Fruit fly (Drosophila melanogaster) whole organism, prepupa: ENCODE data around the gene Ppi1.

Source experiments
- CG10631 ChIP-seq: fragments of 200-800 bp; sonication (Bioruptor generic); optimal IDR thresholded peaks from 2 replicates; lab custom pipeline; 2016; ENCODE audit warnings: missing biosample characterization, missing genetic modification characterization
- CG10669 ChIP-seq: fragments of 200-800 bp; sonication (Bioruptor generic); optimal IDR thresholded peaks from 3 replicates; lab custom pipeline; 2018; ENCODE audit warnings: missing biosample characterization, mild to moderate bottlenecking, missing genetic modification characterization, moderate library complexity
- CG11294 ChIP-seq: fragments of 200-800 bp; sonication (Bioruptor generic); IDR thresholded peaks from 2 replicates; pipeline ENCODE4 v1.3.6; 2022; ENCODE audit warnings: missing biosample characterization, missing genetic modification characterization
- CG11902 ChIP-seq: fragments of 200-800 bp; sonication (Bioruptor generic); optimal IDR thresholded peaks from 3 replicates; lab custom pipeline; 2016; ENCODE audit warnings: missing biosample characterization, missing genetic modification characterization
- CG31627 ChIP-seq: fragments of 200-800 bp; sonication (Bioruptor generic); optimal IDR thresholded peaks from 3 replicates; lab custom pipeline; 2016; ENCODE audit warnings: missing biosample characterization, missing genetic modification characterization
- CG32006 ChIP-seq: fragments of 200-800 bp; sonication (Bioruptor generic); optimal IDR thresholded peaks from 3 replicates; lab custom pipeline; 2017; ENCODE audit warnings: missing biosample characterization, mild to moderate bottlenecking, missing genetic modification characterization
- CG34406 ChIP-seq: fragments of 200-800 bp; sonication (Bioruptor generic); optimal IDR thresholded peaks from 3 replicates; lab custom pipeline; 2016; ENCODE audit warnings: missing biosample characterization, missing genetic modification characterization
- CG3919 ChIP-seq: fragments of 200-800 bp; sonication (Bioruptor generic); optimal IDR thresholded peaks from 3 replicates; lab custom pipeline; 2016; ENCODE audit warnings: missing biosample characterization, missing genetic modification characterization
- CG6163 ChIP-seq: fragments of 200-800 bp; sonication (Bioruptor generic); IDR thresholded peaks from 3 replicates; pipeline ENCODE4 v1.3.6; 2022; ENCODE audit warnings: missing biosample characterization, missing genetic modification characterization
- CG6854 ChIP-seq: fragments of 200-800 bp; sonication (Bioruptor generic); optimal IDR thresholded peaks from 2 replicates; lab custom pipeline; 2017; ENCODE audit warnings: missing biosample characterization, mild to moderate bottlenecking, missing genetic modification characterization
- CG7368 ChIP-seq: fragments of 200-800 bp; sonication (Bioruptor generic); optimal IDR thresholded peaks from 3 replicates; lab custom pipeline; 2016; ENCODE audit warnings: missing biosample characterization, missing genetic modification characterization
- CG8632 ChIP-seq: fragments of 200-800 bp; sonication (Bioruptor generic); optimal IDR thresholded peaks from 3 replicates; lab custom pipeline; 2016; ENCODE audit warnings: missing biosample characterization, missing genetic modification characterization
- Eip75B ChIP-seq: fragments of 200-800 bp; sonication (Bioruptor generic); optimal IDR thresholded peaks from 3 replicates; lab custom pipeline; 2016; ENCODE audit warnings: missing biosample characterization, missing genetic modification characterization
- Eip78C ChIP-seq: fragments of 200-800 bp; sonication (Bioruptor generic); peaks from one replicate; lab custom pipeline; 2016; ENCODE audit warnings: missing biosample characterization, missing genetic modification characterization
- Eip93F ChIP-seq: fragments of 200-800 bp; sonication (Bioruptor generic); optimal IDR thresholded peaks from 2 replicates; lab custom pipeline; 2016; ENCODE audit warnings: missing biosample characterization, mild to moderate bottlenecking, missing genetic modification characterization
- Ets21C ChIP-seq: fragments of 200-800 bp; sonication (Bioruptor generic); optimal IDR thresholded peaks from 3 replicates; lab custom pipeline; 2016; ENCODE audit warnings: missing biosample characterization, missing genetic modification characterization
- Ets96B ChIP-seq: fragments of 200-800 bp; optimal IDR thresholded peaks from 2 replicates; lab custom pipeline; 2019; ENCODE audit warnings: missing biosample characterization, mild to moderate bottlenecking, missing genetic modification characterization, moderate library complexity
- Gug ChIP-seq: fragments of 200-800 bp; sonication (Bioruptor generic); IDR thresholded peaks from 2 replicates; pipeline ENCODE4 v1.3.6; 2022; ENCODE audit warnings: missing biosample characterization, missing genetic modification characterization
- Hr39 ChIP-seq: fragments of 200-800 bp; sonication (Bioruptor generic); optimal IDR thresholded peaks from 2 replicates; lab custom pipeline; 2016; ENCODE audit warnings: missing biosample characterization, missing genetic modification characterization
- Hr4 ChIP-seq: fragments of 200-800 bp; sonication (Bioruptor generic); optimal IDR thresholded peaks from 3 replicates; lab custom pipeline; 2016; ENCODE audit warnings: missing biosample characterization, missing genetic modification characterization
- Lpt ChIP-seq: fragments of 200-800 bp; sonication (Bioruptor generic); optimal IDR thresholded peaks from 3 replicates; lab custom pipeline; 2016; ENCODE audit warnings: missing biosample characterization, missing genetic modification characterization
- Met ChIP-seq: fragments of 200-800 bp; sonication (Bioruptor generic); optimal IDR thresholded peaks from 3 replicates; lab custom pipeline; 2016; ENCODE audit warnings: missing biosample characterization, missing genetic modification characterization
- OdsH ChIP-seq: fragments of 200-800 bp; sonication (Bioruptor generic); optimal IDR thresholded peaks from 3 replicates; lab custom pipeline; 2016; ENCODE audit warnings: missing biosample characterization, missing genetic modification characterization
- Smox ChIP-seq: fragments of 200-800 bp; sonication (Bioruptor generic); optimal IDR thresholded peaks from 3 replicates; lab custom pipeline; 2016; ENCODE audit warnings: missing biosample characterization, missing genetic modification characterization
- Sox102F ChIP-seq: fragments of 200-800 bp; sonication (Bioruptor generic); optimal IDR thresholded peaks from 2 replicates; lab custom pipeline; 2016; ENCODE audit warnings: missing biosample characterization, mild to moderate bottlenecking, missing genetic modification characterization
- Sox14 ChIP-seq: fragments of 200-800 bp; sonication (Bioruptor generic); optimal IDR thresholded peaks from 3 replicates; lab custom pipeline; 2016; ENCODE audit warnings: missing biosample characterization, missing genetic modification characterization
- Sox15 ChIP-seq: fragments of 200-800 bp; sonication (Bioruptor generic); optimal IDR thresholded peaks from 3 replicates; lab custom pipeline; 2016; ENCODE audit warnings: missing biosample characterization, missing genetic modification characterization
- achi ChIP-seq: fragments of 200-800 bp; sonication (Bioruptor generic); optimal IDR thresholded peaks from 3 replicates; lab custom pipeline; 2016; ENCODE audit warnings: missing biosample characterization, missing genetic modification characterization
- acj6 ChIP-seq: fragments of 200-800 bp; sonication (Bioruptor generic); optimal IDR thresholded peaks from 3 replicates; lab custom pipeline; 2016; ENCODE audit warnings: missing biosample characterization, missing genetic modification characterization
- cyc ChIP-seq: fragments of 200-800 bp; sonication (Bioruptor generic); optimal IDR thresholded peaks from 3 replicates; lab custom pipeline; 2016; ENCODE audit warnings: missing biosample characterization, missing genetic modification characterization
- dsx ChIP-seq: fragments of 200-800 bp; optimal IDR thresholded peaks from 3 replicates; lab custom pipeline; 2019; ENCODE audit warnings: missing biosample characterization, mild to moderate bottlenecking, missing genetic modification characterization, moderate library complexity; ENCODE audit not compliant: poor library complexity, severe bottlenecking
- eg ChIP-seq: fragments of 200-800 bp; sonication (Bioruptor generic); IDR thresholded peaks from 3 replicates; pipeline ENCODE4 v1.3.6; 2022; ENCODE audit warnings: missing biosample characterization, missing genetic modification characterization
- esn ChIP-seq: fragments of 200-800 bp; sonication (Bioruptor generic); optimal IDR thresholded peaks from 2 replicates; lab custom pipeline; 2016; ENCODE audit warnings: missing biosample characterization, mild to moderate bottlenecking, missing genetic modification characterization, moderate library complexity
- fd59A ChIP-seq: fragments of 200-800 bp; sonication (Bioruptor generic); optimal IDR thresholded peaks from 2 replicates; lab custom pipeline; 2017; ENCODE audit warnings: missing biosample characterization, mild to moderate bottlenecking, missing genetic modification characterization, missing genetic modification reagents
- fd85E ChIP-seq: fragments of 200-800 bp; sonication (Bioruptor generic); optimal IDR thresholded peaks from 3 replicates; lab custom pipeline; 2016; ENCODE audit warnings: missing biosample characterization, missing genetic modification characterization
- fkh ChIP-seq: fragments of 200-800 bp; sonication (Bioruptor generic); optimal IDR thresholded peaks from 3 replicates; lab custom pipeline; 2017; ENCODE audit warnings: missing biosample characterization, mild to moderate bottlenecking, missing genetic modification characterization, moderate library complexity
- lz ChIP-seq: fragments of 200-800 bp; sonication (Bioruptor generic); optimal IDR thresholded peaks from 3 replicates; lab custom pipeline; 2016; ENCODE audit warnings: missing biosample characterization, missing genetic modification characterization
- pdm3 ChIP-seq: fragments of 200-800 bp; sonication (Bioruptor generic); optimal IDR thresholded peaks from 3 replicates; lab custom pipeline; 2016; ENCODE audit warnings: missing biosample characterization, missing genetic modification characterization
- salr ChIP-seq, 2 experiments: fragments of 200-800 bp; sonication (Bioruptor generic); optimal IDR thresholded peaks; 3 replicates each; lab custom pipeline; 2016 to 2018; ENCODE audit warnings: missing biosample characterization in 2 of 2, missing genetic modification characterization in 2 of 2, mild to moderate bottlenecking in 1 of 2
- spab ChIP-seq: fragments of 200-800 bp; sonication (Bioruptor generic); optimal IDR thresholded peaks from 2 replicates; lab custom pipeline; 2017; ENCODE audit warnings: missing biosample characterization, mild to moderate bottlenecking, missing genetic modification characterization, missing genetic modification reagents
- ss ChIP-seq, 2 experiments: fragments of 200-800 bp; sonication (Bioruptor generic); optimal IDR thresholded peaks; 2 replicates in 1 of 2; 3 replicates in 1 of 2; lab custom pipeline; 2017 to 2018; ENCODE audit warnings: mild to moderate bottlenecking in 2 of 2, missing biosample characterization in 2 of 2, missing genetic modification characterization in 2 of 2, moderate library complexity in 1 of 2
- svp ChIP-seq: fragments of 200-800 bp; sonication (Bioruptor generic); peaks from one replicate; lab custom pipeline; 2016; ENCODE audit warnings: missing biosample characterization, missing genetic modification characterization
- topi ChIP-seq: fragments of 200-800 bp; sonication (Bioruptor generic); optimal IDR thresholded peaks from 3 replicates; lab custom pipeline; 2016; ENCODE audit warnings: missing biosample characterization, missing genetic modification characterization
- vri ChIP-seq: fragments of 200-800 bp; sonication (Bioruptor generic); optimal IDR thresholded peaks from 3 replicates; lab custom pipeline; 2016; ENCODE audit warnings: missing biosample characterization, mild to moderate bottlenecking, missing genetic modification characterization

Gene Ppi1

DNA sequence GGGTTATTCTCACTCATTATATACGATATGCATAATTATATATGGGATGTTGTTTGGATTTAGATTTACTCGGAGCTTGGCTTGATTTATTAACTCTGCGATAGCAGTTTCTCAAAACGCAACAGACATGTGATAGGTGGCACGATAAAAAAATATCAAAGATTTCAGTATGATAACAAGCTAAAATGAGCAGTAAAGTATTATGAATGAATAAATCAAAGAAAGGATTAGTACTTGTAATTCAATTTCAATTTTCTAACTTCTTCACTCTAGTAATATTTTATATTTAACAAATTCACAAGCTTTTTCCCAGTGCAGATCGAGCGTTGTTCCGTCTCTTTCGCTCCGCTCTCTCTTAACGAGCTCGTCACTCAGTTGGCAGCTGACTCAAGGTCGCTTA lies 44.8 kb downstream of the Ppi1 start:
- peak; percentile 6 for TF ChIP-seq topi (GFP tag; lab: Kevin White, UChicago)
- TF ChIP-seq Hr4 (GFP tag; lab: Kevin White, UChicago), result peak; percentile 3
- peak; percentile 37 for TF ChIP-seq svp (GFP tag; lab: Kevin White, UChicago)
- TF ChIP-seq Sox15 (GFP tag; lab: Kevin White, UChicago), result no peak
- no peak for TF ChIP-seq achi
- no peak for TF ChIP-seq CG6163
- no peak for TF ChIP-seq CG32006 (GFP tag; lab: Kevin White, UChicago)
- TF ChIP-seq Sox14 (GFP tag; lab: Kevin White, UChicago), result peak; percentile 0
- TF ChIP-seq Hr39 (GFP tag; lab: Kevin White, UChicago), result peak; percentile 6
- TF ChIP-seq Smox (GFP tag; lab: Kevin White, UChicago), result peak; percentile 15
- no peak for TF ChIP-seq Ets96B (tag; lab: Kevin White, UChicago)
- no peak for TF ChIP-seq ss (GFP tag; optimal IDR thresholded peaks at IDR 0.05; lab: Kevin White, UChicago)
- no peak for TF ChIP-seq Eip75B (GFP tag; lab: Kevin White, UChicago)
- TF ChIP-seq fd59A (GFP tag; lab: Kevin White, UChicago), result no peak
- peak; percentile 58 for TF ChIP-seq Eip78C (GFP tag; lab: Kevin White, UChicago)
- TF ChIP-seq esn (GFP tag; lab: Kevin White, UChicago), result peak; percentile 26
- no peak for TF ChIP-seq Ets21C
- TF ChIP-seq CG31627 (GFP tag; lab: Kevin White, UChicago), result peak; percentile 4
- no peak for TF ChIP-seq CG7368 (GFP tag; lab: Kevin White, UChicago)
- TF ChIP-seq CG6854, result no peak
- no peak for TF ChIP-seq spab

dm6 chr3R:30083215-30083614 lies 45.7 kb downstream of the Ppi1 start:
- TF ChIP-seq eg (GFP tag; lab: Robert Waterston, UW) (0 out of 3 replicates have a peak, but pooled peaks have one; percentile 42), Sox14 (GFP tag; lab: Kevin White, UChicago) (peak; percentile 16), CG10669 (GFP tag; lab: Kevin White, UChicago) (no peak), OdsH (GFP tag; lab: Kevin White, UChicago) (peak; percentile 18), fd85E (no peak), pdm3 (peak; percentile 11), vri (GFP tag; lab: Kevin White, UChicago) (no peak), Ets96B (tag; lab: Kevin White, UChicago) (no peak), Hr4 (GFP tag; lab: Kevin White, UChicago) (peak; percentile 15), Gug (GFP tag; lab: Robert Waterston, UW) (no peak), esn (GFP tag; lab: Kevin White, UChicago) (peak; percentile 50), CG31627 (GFP tag; lab: Kevin White, UChicago) (peak; percentile 63), salr (GFP tag; optimal IDR thresholded peaks at IDR 0.05; lab: Kevin White, UChicago) (no peak), CG34406 (GFP tag; lab: Kevin White, UChicago) (peak; percentile 14), Eip78C (GFP tag; lab: Kevin White, UChicago) (peak; percentile 69), dsx (GFP tag; lab: Kevin White, UChicago) (no peak), CG6163 (no peak), svp (GFP tag; lab: Kevin White, UChicago) (peak; percentile 70), CG10631 (GFP tag; lab: Kevin White, UChicago) (no peak), CG8632 (GFP tag; lab: Kevin White, UChicago) (peak; percentile 13), Sox15 (GFP tag; lab: Kevin White, UChicago) (no peak), Eip93F (no peak), fd59A (GFP tag; lab: Kevin White, UChicago) (no peak), CG3919 (GFP tag; lab: Kevin White, UChicago) (peak; percentile 32), Met (GFP tag; lab: Kevin White, UChicago) (no peak), Ets21C (peak; percentile 22), CG11294 (no peak; the same call in 1 of the 2 replicates), Hr39 (GFP tag; lab: Kevin White, UChicago) (peak; percentile 61), topi (GFP tag; lab: Kevin White, UChicago) (peak; percentile 64), acj6 (GFP tag; lab: Kevin White, UChicago) (peak; percentile 8), fkh (GFP tag; lab: Kevin White, UChicago) (no peak), ss (GFP tag; optimal IDR thresholded peaks at IDR 0.05; lab: Kevin White, UChicago) (no peak), Smox (GFP tag; lab: Kevin White, UChicago) (peak; percentile 45), Eip75B (GFP tag; lab: Kevin White, UChicago) (no peak), cyc (GFP tag; lab: Kevin White, UChicago) (peak; percentile 55), CG32006 (GFP tag; lab: Kevin White, UChicago) (peak; percentile 17), CG11902 (GFP tag; lab: Kevin White, UChicago) (peak; percentile 14), Lpt (GFP tag; lab: Kevin White, UChicago) (no peak), lz (GFP tag; lab: Kevin White, UChicago) (peak; percentile 32), Sox102F (GFP tag; lab: Kevin White, UChicago) (peak; percentile 23)
